Worm (Caenorhabditis elegans): ENCODE measurements around the gene ZC449.2.

DNA sequence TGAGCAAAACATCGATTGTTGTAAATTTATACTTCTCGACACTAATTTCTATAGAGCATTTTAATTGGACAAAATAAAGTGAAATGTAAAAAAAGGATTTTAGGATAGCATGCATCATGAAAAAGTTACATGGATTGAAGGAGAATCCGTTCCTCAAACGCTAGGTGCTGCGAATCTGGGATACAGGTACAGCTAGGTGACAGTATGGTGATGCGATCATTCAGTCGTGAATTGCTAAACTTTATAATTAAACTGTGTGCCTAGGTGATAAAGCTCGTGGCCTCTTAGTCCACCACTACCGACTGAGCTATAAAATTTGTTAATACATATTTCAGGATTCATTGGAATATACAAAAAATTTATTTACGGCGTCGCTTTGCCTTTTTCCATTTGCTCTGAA lies 45.5 kb downstream of the ZC449.2 start:
- no peak for TF ChIP-seq skn-1 (tag; optimal IDR thresholded peaks at IDR 0.05)
- no peak for TF ChIP-seq nhr-77 (tag; optimal IDR thresholded peaks at IDR 0.05)
- no peak for TF ChIP-seq elt-1 (tag; optimal IDR thresholded peaks at IDR 0.05)
- no peak for TF ChIP-seq ZK546.5 (tag; optimal IDR thresholded peaks at IDR 0.05)
- no peak for TF ChIP-seq pqm-1 (tag; optimal IDR thresholded peaks at IDR 0.05)
- TF ChIP-seq ceh-28 (tag; optimal IDR thresholded peaks at IDR 0.05): no peak
- no peak for TF ChIP-seq hmg-11 (tag; optimal IDR thresholded peaks at IDR 0.05)
- TF ChIP-seq lin-39 (tag; optimal IDR thresholded peaks at IDR 0.05): no peak

All from whole organism, L3 larva.